Fruit fly (Drosophila melanogaster): ENCODE measurements around the gene mtgo.
A peak's percentile ranks its signal among the peaks of the same experiment; 100 is the strongest.

The mtgo gene

dm6 chr2L:16530809-16531208 lies 14.0 kb upstream of the mtgo start (continued):
- TF ChIP-seq CG14860 (GFP tag; IDR thresholded peaks at IDR 0.05; ENCODE audit: partially characterized antibody): no peak
- TF ChIP-seq CG5953 (GFP tag; IDR thresholded peaks at IDR 0.05): no peak
- no peak for TF ChIP-seq zfh1 (GFP tag; IDR thresholded peaks at IDR 0.05)
- TF ChIP-seq Sox102F (GFP tag; optimal IDR thresholded peaks at IDR 0.05): peak; percentile 19
- TF ChIP-seq da (GFP tag; optimal IDR thresholded peaks at IDR 0.05): no peak
- no peak for TF ChIP-seq so (GFP tag; IDR thresholded peaks at IDR 0.05)
- no peak for TF ChIP-seq gfzf (GFP tag; optimal IDR thresholded peaks at IDR 0.05)
- no peak for TF ChIP-seq CG12155 (GFP tag; optimal IDR thresholded peaks at IDR 0.05)
- TF ChIP-seq Doc2 (GFP tag; IDR thresholded peaks at IDR 0.05): no peak
- TF ChIP-seq YL-1 (GFP tag; optimal IDR thresholded peaks at IDR 0.05): no peak
- no peak for TF ChIP-seq CG17802 (tag; optimal IDR thresholded peaks at IDR 0.05)
- TF ChIP-seq CG8388 (GFP tag; optimal IDR thresholded peaks at IDR 0.05): no peak
- no peak for TF ChIP-seq CG12391 (tag; optimal IDR thresholded peaks at IDR 0.05)
- no peak for TF ChIP-seq dmrt11E (tag; optimal IDR thresholded peaks at IDR 0.05)
- TF ChIP-seq lbe (GFP tag; optimal IDR thresholded peaks at IDR 0.05): no peak
- TF ChIP-seq tap (tag; optimal IDR thresholded peaks at IDR 0.05): no peak
- TF ChIP-seq croc (GFP tag; conservative IDR thresholded peaks at IDR 0.05): no peak
- TF ChIP-seq H2.0 (GFP tag; IDR thresholded peaks at IDR 0.05): no peak
- no peak for TF ChIP-seq Scr (GFP tag; IDR thresholded peaks at IDR 0.05; ENCODE audit: partially characterized antibody)
- TF ChIP-seq gsb-n (tag; optimal IDR thresholded peaks at IDR 0.05): no peak
- peak; percentile 18 for TF ChIP-seq CG2875 (GFP tag; optimal IDR thresholded peaks at IDR 0.05)
- TF ChIP-seq BtbVII (GFP tag; optimal IDR thresholded peaks at IDR 0.05): no peak
- no peak for TF ChIP-seq Mad (GFP tag; optimal IDR thresholded peaks at IDR 0.05)
- TF ChIP-seq CG34376 (GFP tag; optimal IDR thresholded peaks at IDR 0.05): no peak
- no peak for TF ChIP-seq CG31365 (tag; optimal IDR thresholded peaks at IDR 0.05)
- peak; percentile 27 for TF ChIP-seq Sox100B (GFP tag; optimal IDR thresholded peaks at IDR 0.05)
- TF ChIP-seq CG30403 (GFP tag; optimal IDR thresholded peaks at IDR 0.05): no peak
- no peak for TF ChIP-seq CG14965 (GFP tag; optimal IDR thresholded peaks at IDR 0.05; ENCODE audit: borderline replicate concordance)
- TF ChIP-seq fu2 (GFP tag; optimal IDR thresholded peaks at IDR 0.05): no peak
- TF ChIP-seq CG17829 (tag; optimal IDR thresholded peaks at IDR 0.05): no peak
- TF ChIP-seq ase (GFP tag; IDR thresholded peaks at IDR 0.05): no peak
- TF ChIP-seq CG2889 (GFP tag; IDR thresholded peaks at IDR 0.05): no peak
- no peak for TF ChIP-seq CG9876 (GFP tag; optimal IDR thresholded peaks at IDR 0.05)
- no peak for TF ChIP-seq hth (optimal IDR thresholded peaks at IDR 0.05)
- no peak for TF ChIP-seq nmo (GFP tag; optimal IDR thresholded peaks at IDR 0.05)
- TF ChIP-seq twi (tag; optimal IDR thresholded peaks at IDR 0.05): no peak
- no peak for TF ChIP-seq CG1647 (GFP tag; optimal IDR thresholded peaks at IDR 0.05)
- no peak for TF ChIP-seq zen (tag; optimal IDR thresholded peaks at IDR 0.05)
- no peak for TF ChIP-seq CG7928 (GFP tag; optimal IDR thresholded peaks at IDR 0.05)
- TF ChIP-seq grn (GFP tag; optimal IDR thresholded peaks at IDR 0.05): no peak
- no peak for TF ChIP-seq toy (GFP tag; IDR thresholded peaks at IDR 0.05)
- TF ChIP-seq CG31388 (GFP tag; optimal IDR thresholded peaks at IDR 0.05): no peak
- no peak for TF ChIP-seq CHES-1-like (GFP tag; optimal IDR thresholded peaks at IDR 0.05)
- TF ChIP-seq E2f1 (GFP tag; IDR thresholded peaks at IDR 0.05): no peak
- no peak for TF ChIP-seq Camta (GFP tag; optimal IDR thresholded peaks at IDR 0.05)
- no peak for TF ChIP-seq CoRest (tag; optimal IDR thresholded peaks at IDR 0.05)
- TF ChIP-seq CG9932 (GFP tag; IDR thresholded peaks at IDR 0.05): no peak
- TF ChIP-seq ken (GFP tag; IDR thresholded peaks at IDR 0.05): 0 out of 3 replicates have a peak, but pooled peaks have one; percentile 27
- TF ChIP-seq CG10565 (GFP tag; optimal IDR thresholded peaks at IDR 0.05): no peak
- no peak for TF ChIP-seq CG10274 (GFP tag; optimal IDR thresholded peaks at IDR 0.05)
- TF ChIP-seq CrebB (tag; optimal IDR thresholded peaks at IDR 0.05): no peak
- no peak for TF ChIP-seq CG33213 (GFP tag; optimal IDR thresholded peaks at IDR 0.05)

All from whole organism, embryonic.